Fruit fly (Drosophila melanogaster) whole organism, pupa: ENCODE results near the gene Tb.

Experiments
- CG10348 ChIP-seq: fragments of 200-800 bp; sonication (Bioruptor generic); IDR thresholded peaks from 2 replicates; pipeline ENCODE4 v1.3.6; 2022; ENCODE audit warnings: missing biosample characterization, missing genetic modification characterization
- CG12605 ChIP-seq: fragments of 200-800 bp; sonication (Bioruptor generic); IDR thresholded peaks from 2 replicates; pipeline ENCODE4 v1.3.6; 2022; ENCODE audit warnings: missing biosample characterization, missing genetic modification characterization
- CG13204 ChIP-seq: fragments of 200-800 bp; sonication (Bioruptor generic); optimal IDR thresholded peaks from 2 replicates; lab custom pipeline; 2018; ENCODE audit warnings: missing biosample characterization, mild to moderate bottlenecking, missing genetic modification characterization, moderate library complexity
- CG14655 ChIP-seq: fragments of 200-800 bp; sonication (Bioruptor generic); optimal IDR thresholded peaks from 3 replicates; lab custom pipeline; 2017; ENCODE audit warnings: mild to moderate bottlenecking, missing biosample characterization, missing genetic modification reagents, missing genetic modification characterization
- CG15710 ChIP-seq: fragments of 200-800 bp; sonication (Bioruptor generic); optimal IDR thresholded peaks from 2 replicates; lab custom pipeline; 2018; ENCODE audit warnings: missing biosample characterization, mild to moderate bottlenecking, missing genetic modification characterization, moderate library complexity
- CG17806 ChIP-seq: fragments of 200-800 bp; sonication (Bioruptor generic); optimal IDR thresholded peaks from 2 replicates; lab custom pipeline; 2018; ENCODE audit warnings: missing biosample characterization, mild to moderate bottlenecking, missing genetic modification characterization, moderate library complexity
- CG32121 ChIP-seq: fragments of 200-800 bp; sonication (Bioruptor generic); IDR thresholded peaks from 2 replicates; pipeline ENCODE4 v1.3.6; 2022; ENCODE audit warnings: missing biosample characterization, missing genetic modification characterization
- CG34367 ChIP-seq: fragments of 200-800 bp; sonication (Bioruptor generic); optimal IDR thresholded peaks from 2 replicates; lab custom pipeline; 2018; ENCODE audit warnings: missing biosample characterization, mild to moderate bottlenecking, missing genetic modification characterization
- CG4496 ChIP-seq: fragments of 200-800 bp; sonication (Bioruptor generic); IDR thresholded peaks from 3 replicates; pipeline ENCODE4 v1.3.6; 2022; ENCODE audit warnings: missing biosample characterization, missing genetic modification characterization
- CG8159 ChIP-seq: fragments of 200-800 bp; sonication (Bioruptor generic); optimal IDR thresholded peaks from 3 replicates; lab custom pipeline; 2018; ENCODE audit warnings: missing biosample characterization, mild to moderate bottlenecking, missing genetic modification characterization, moderate library complexity
- CG8301 ChIP-seq: fragments of 200-800 bp; sonication (Bioruptor generic); optimal IDR thresholded peaks from 2 replicates; lab custom pipeline; 2018; ENCODE audit warnings: missing biosample characterization, mild to moderate bottlenecking, missing genetic modification characterization
- CG9948 ChIP-seq: fragments of 200-800 bp; sonication (Bioruptor generic); optimal IDR thresholded peaks from 2 replicates; lab custom pipeline; 2018; ENCODE audit warnings: missing biosample characterization, mild to moderate bottlenecking, missing genetic modification characterization, moderate library complexity
- D1 ChIP-seq: fragments of 200-800 bp; sonication (Bioruptor generic); optimal IDR thresholded peaks from 2 replicates; lab custom pipeline; 2018; ENCODE audit warnings: missing biosample characterization, mild to moderate bottlenecking, missing genetic modification characterization, moderate library complexity
- EcR ChIP-seq: fragments of 200-800 bp; sonication (Bioruptor generic); optimal IDR thresholded peaks from 3 replicates; lab custom pipeline; 2019; ENCODE audit warnings: missing biosample characterization, missing genetic modification characterization, mild to moderate bottlenecking, moderate library complexity, missing genetic modification reagents
- Ets98B ChIP-seq: fragments of 200-800 bp; sonication (Bioruptor generic); IDR thresholded peaks from 2 replicates; pipeline ENCODE4 v1.3.6; 2022; ENCODE audit warnings: missing biosample characterization, missing genetic modification characterization
- Pif1A ChIP-seq: fragments of 200-800 bp; sonication (Bioruptor generic); optimal IDR thresholded peaks from 3 replicates; lab custom pipeline; 2016; ENCODE audit warnings: missing biosample characterization, missing genetic modification characterization
- Pif1B ChIP-seq: fragments of 200-800 bp; sonication (Bioruptor generic); optimal IDR thresholded peaks from 3 replicates; lab custom pipeline; 2016; ENCODE audit warnings: missing biosample characterization, missing genetic modification characterization
- Snoo ChIP-seq: fragments of 200-800 bp; sonication (Bioruptor generic); optimal IDR thresholded peaks from 3 replicates; lab custom pipeline; 2017; ENCODE audit warnings: missing biosample characterization, mild to moderate bottlenecking, missing genetic modification characterization, inconsistent platforms
- fd96Ca ChIP-seq: fragments of 200-800 bp; sonication (Bioruptor generic); IDR thresholded peaks from 3 replicates; pipeline ENCODE4 v1.3.6; 2022; ENCODE audit warnings: missing biosample characterization, missing genetic modification characterization
- gl ChIP-seq: fragments of 200-800 bp; sonication (Bioruptor generic); optimal IDR thresholded peaks from 2 replicates; lab custom pipeline; 2018; ENCODE audit warnings: missing biosample characterization, mild to moderate bottlenecking, missing genetic modification characterization
- rn ChIP-seq: fragments of 200-800 bp; sonication (Bioruptor generic); IDR thresholded peaks from 2 replicates; pipeline ENCODE4 v1.3.6; 2022; ENCODE audit warnings: missing biosample characterization, missing genetic modification characterization

The Tb gene

dm6 chr3R:26690197-26690596 lies 34.0 kb downstream of the Tb start:
- TF ChIP-seq CG14655 (no peak), Pif1B (GFP tag; lab: Kevin White, UChicago) (no peak), CG32121 (GFP tag; lab: Robert Waterston, UW) (no peak), rn (GFP tag; lab: Robert Waterston, UW) (no peak), CG8159 (tag; lab: Kevin White, UChicago) (no peak), gl (no peak), CG4496 (GFP tag; lab: Robert Waterston, UW) (no peak), CG17806 (tag; lab: Kevin White, UChicago) (no peak), fd96Ca (GFP tag; lab: Robert Waterston, UW) (no peak), CG9948 (tag; lab: Kevin White, UChicago) (no peak), D1 (tag; lab: Kevin White, UChicago) (no peak), EcR (GFP tag; lab: Kevin White, UChicago) (no peak), CG15710 (tag; lab: Kevin White, UChicago) (no peak), Snoo (tag; lab: Kevin White, UChicago) (no peak), CG10348 (no peak), Pif1A (GFP tag; lab: Kevin White, UChicago) (no peak), CG12605 (GFP tag; lab: Robert Waterston, UW) (no peak), Ets98B (GFP tag; lab: Robert Waterston, UW) (no peak), CG8301 (tag; lab: Kevin White, UChicago) (no peak), CG13204 (GFP tag; lab: Kevin White, UChicago) (no peak)

DNA sequence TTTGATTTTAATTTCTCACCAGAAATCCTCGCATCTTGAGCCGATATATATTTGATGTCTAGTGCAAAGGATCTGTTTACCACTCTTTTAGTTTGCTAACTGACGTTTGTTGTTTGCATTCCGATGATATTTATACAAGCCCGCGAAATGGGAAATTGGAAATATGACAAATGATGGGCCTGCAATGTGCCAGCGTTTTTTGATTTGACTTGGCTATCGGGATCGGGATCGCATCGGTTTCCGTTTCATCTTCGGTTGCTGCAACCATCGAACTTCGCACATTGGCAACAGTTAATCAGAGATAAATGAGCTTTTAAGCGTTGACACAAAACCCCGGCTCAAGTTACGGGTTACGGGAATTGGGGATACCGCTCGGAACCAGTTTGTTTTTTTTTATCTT lies 37.2 kb downstream of the Tb start, which contains the start of gene TwdlQ:
TSS of gene TwdlQ (minus strand) at position 101 of the 400 bp plus-strand sequence.
- TF ChIP-seq gl (no peak), CG14655 (no peak), CG32121 (GFP tag; lab: Robert Waterston, UW) (no peak), Snoo (tag; lab: Kevin White, UChicago) (no peak), Pif1B (GFP tag; lab: Kevin White, UChicago) (no peak), CG34367 (no peak), CG9948 (tag; lab: Kevin White, UChicago) (no peak)

DNA sequence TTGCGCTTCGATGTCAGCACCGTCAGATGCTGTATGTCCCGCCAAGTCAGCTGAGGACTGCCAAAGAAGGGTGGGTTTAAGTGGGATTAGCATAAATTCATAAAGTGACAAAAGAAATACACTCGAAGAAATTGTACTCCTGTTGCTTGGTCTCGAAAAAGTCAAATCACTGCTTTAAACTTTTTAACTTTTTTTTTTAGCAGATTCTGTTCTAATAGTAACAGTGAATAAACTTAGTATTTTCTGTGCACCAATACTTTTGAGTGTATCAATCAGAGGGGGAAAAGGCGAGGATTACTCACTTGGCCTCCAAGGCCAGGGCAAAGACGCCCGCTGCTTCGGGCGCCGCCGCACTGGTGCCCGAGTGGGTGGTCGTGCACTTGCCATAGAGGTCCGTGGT lies 43.9 kb downstream of the Tb start:
- TF ChIP-seq fd96Ca (GFP tag; lab: Robert Waterston, UW) (no peak), CG8159 (tag; lab: Kevin White, UChicago) (no peak), EcR (GFP tag; lab: Kevin White, UChicago) (no peak), CG4496 (GFP tag; lab: Robert Waterston, UW) (no peak)

DNA sequence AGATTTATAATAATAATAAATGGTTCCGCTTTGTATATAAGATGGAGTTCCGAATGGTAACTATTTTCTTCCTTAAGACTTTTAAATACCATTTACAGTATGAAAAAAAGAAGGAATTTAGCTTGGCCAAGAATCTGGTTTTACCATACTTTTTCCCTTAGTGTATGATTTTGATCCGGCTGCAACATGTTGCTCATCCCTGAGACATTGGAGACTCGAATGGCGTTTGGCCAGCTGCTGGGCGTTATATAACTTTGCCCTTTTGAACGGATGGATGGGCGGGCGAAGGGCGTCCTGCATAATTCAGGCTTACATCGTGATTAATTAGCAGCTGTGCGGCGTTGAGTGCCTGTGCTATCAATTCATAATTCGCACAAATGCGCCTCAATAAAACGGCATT lies 48.1 kb downstream of the Tb start:
- TF ChIP-seq CG8159 (tag; lab: Kevin White, UChicago): no peak
